Worm (Caenorhabditis elegans): ENCODE data around the gene dot-1.5.

The dot-1.5 gene

ce11 chrX:1917169-1917568 lies at the start of gene dot-1.5:
Gene dot-1.5, plus strand, starts transcription at chrX:1917469.
- no peak for TF ChIP-seq unc-62 (GFP tag; optimal IDR thresholded peaks at IDR 0.05)

- TF ChIP-seq unc-62 (GFP tag; optimal IDR thresholded peaks at IDR 0.05) = no peak
Measured at ce11 chrX:1870991-1871390, 46.3 kb upstream of the dot-1.5 start.

ce11 chrX:1880665-1881064 lies 36.6 kb upstream of the dot-1.5 start:
- TF ChIP-seq unc-62 (GFP tag; optimal IDR thresholded peaks at IDR 0.05) = no peak

ce11 chrX:1888445-1889035 lies 28.7 kb upstream of the dot-1.5 start:
- TF ChIP-seq unc-62 (GFP tag; optimal IDR thresholded peaks at IDR 0.05) = no peak

- TF ChIP-seq unc-62 (GFP tag; optimal IDR thresholded peaks at IDR 0.05) = no peak
Measured at ce11 chrX:1890817-1891216, 26.5 kb upstream of the dot-1.5 start.

ce11 chrX:1891887-1892286 lies 25.4 kb upstream of the dot-1.5 start, which contains the start of gene B0294.3:
Gene B0294.3, plus strand, starts transcription at chrX:1892187.
- TF ChIP-seq unc-62 (GFP tag; optimal IDR thresholded peaks at IDR 0.05) = no peak

- no peak for TF ChIP-seq unc-62 (GFP tag; optimal IDR thresholded peaks at IDR 0.05)
Measured at ce11 chrX:1897243-1897642, 20.0 kb upstream of the dot-1.5 start, which contains the start of gene B0294.1. Gene B0294.1, minus strand, starts transcription at chrX:1897343.

ce11 chrX:1901480-1901879 lies 15.8 kb upstream of the dot-1.5 start:
- no peak for TF ChIP-seq unc-62 (GFP tag; optimal IDR thresholded peaks at IDR 0.05)

- TF ChIP-seq unc-62 (GFP tag; optimal IDR thresholded peaks at IDR 0.05) = no peak
Measured at ce11 chrX:1907009-1907408, 10.3 kb upstream of the dot-1.5 start.

- TF ChIP-seq unc-62 (GFP tag; optimal IDR thresholded peaks at IDR 0.05) = no peak
Measured at ce11 chrX:1909353-1909752, 7.9 kb upstream of the dot-1.5 start.

- no peak for TF ChIP-seq unc-62 (GFP tag; optimal IDR thresholded peaks at IDR 0.05)
Measured at ce11 chrX:1913257-1913656, 4.0 kb upstream of the dot-1.5 start, which contains the start of gene ZC53.1. Gene ZC53.1, minus strand, starts transcription at chrX:1913357.

- TF ChIP-seq unc-62 (GFP tag; optimal IDR thresholded peaks at IDR 0.05) = no peak
Measured at ce11 chrX:1915022-1915421, 2.2 kb upstream of the dot-1.5 start, which contains the start of gene rgs-9. Gene rgs-9, plus strand, starts transcription at chrX:1915258.

ce11 chrX:1922294-1922693 lies 5.0 kb downstream of the dot-1.5 start, which contains the start of gene ZC53.22:
Gene ZC53.22, minus strand, starts transcription at chrX:1922394.
- no peak for TF ChIP-seq unc-62 (GFP tag; optimal IDR thresholded peaks at IDR 0.05)

- TF ChIP-seq unc-62 (GFP tag; optimal IDR thresholded peaks at IDR 0.05) = no peak
Measured at ce11 chrX:1924138-1924537, 6.9 kb downstream of the dot-1.5 start, which contains the start of gene ZC53.2. Gene ZC53.2, minus strand, starts transcription at chrX:1924238.

- TF ChIP-seq unc-62 (GFP tag; optimal IDR thresholded peaks at IDR 0.05) = no peak
Measured at ce11 chrX:1935438-1935837, 18.2 kb downstream of the dot-1.5 start.

- TF ChIP-seq unc-62 (GFP tag; optimal IDR thresholded peaks at IDR 0.05) = no peak
Measured at ce11 chrX:1939248-1939647, 22.0 kb downstream of the dot-1.5 start.

- TF ChIP-seq unc-62 (GFP tag; optimal IDR thresholded peaks at IDR 0.05) = no peak
Measured at ce11 chrX:1939887-1940286, 22.6 kb downstream of the dot-1.5 start, which contains the start of gene Y59E1A.4. Gene Y59E1A.4, minus strand, starts transcription at chrX:1939987.

ce11 chrX:1959063-1959462 lies 41.8 kb downstream of the dot-1.5 start:
- no peak for TF ChIP-seq unc-62 (GFP tag; optimal IDR thresholded peaks at IDR 0.05)
